Worm (Caenorhabditis elegans) whole organism, L4 larva: ENCODE measurements around the gene rpl-39.
A peak's percentile ranks its signal among the peaks of the same experiment; 100 is the strongest.

Source experiments
- D1046.2 ChIP-seq: fragments of 200-800 bp; sonication (Bioruptor generic); IDR thresholded peaks from 2 replicates; pipeline ENCODE4 v1.3.6; 2022; ENCODE audit warnings: missing genetic modification characterization, missing compliant biosample characterization
- F10B5.3 ChIP-seq: sonication (generic microtip); optimal IDR thresholded peaks from 2 replicates; lab custom pipeline; 2016; ENCODE audit warnings: mild to moderate bottlenecking, missing genetic modification characterization, missing compliant biosample characterization
- F26F4.8 ChIP-seq: fragments of 200-800 bp; sonication (Bioruptor generic); conservative IDR thresholded peaks from 2 replicates; pipeline ENCODE4 v1.3.6; 2022; ENCODE audit warnings: missing genetic modification characterization, missing compliant biosample characterization
- F37D6.2 ChIP-seq: sonication (generic microtip); optimal IDR thresholded peaks from 2 replicates; lab custom pipeline; 2016; ENCODE audit warnings: mild to moderate bottlenecking, missing genetic modification characterization, missing compliant biosample characterization
- F44E2.7 ChIP-seq: fragments of 200-800 bp; sonication (Bioruptor generic); IDR thresholded peaks from 2 replicates; pipeline ENCODE4 v2.1.2; 2022; ENCODE audit warnings: missing genetic modification characterization, missing compliant biosample characterization
- Y105C5A.15 ChIP-seq: fragments of 200-800 bp; sonication (Bioruptor generic); IDR thresholded peaks from 2 replicates; pipeline ENCODE4 v1.3.6; 2022; ENCODE audit warnings: missing genetic modification characterization, missing compliant biosample characterization
- ZK337.2 ChIP-seq: fragments of 200-800 bp; sonication (Bioruptor generic); IDR thresholded peaks from 2 replicates; pipeline ENCODE4 v1.3.6; 2022; ENCODE audit warnings: missing genetic modification reagents, missing genetic modification characterization, missing compliant biosample characterization
- aha-1 ChIP-seq: fragments of 150-350 bp; peaks from one replicate; lab custom pipeline; 2014; ENCODE audit warnings: missing biosample characterization, missing genetic modification characterization
- aly-2 ChIP-seq: sonication (generic microtip); optimal IDR thresholded peaks from 2 replicates; lab custom pipeline; 2018; ENCODE audit warnings: missing biosample characterization, missing genetic modification characterization
- ama-1 ChIP-seq: fragments of 150-350 bp; optimal IDR thresholded peaks from 2 replicates; lab custom pipeline; 2014; ENCODE audit warnings: inconsistent platforms, mixed read lengths
- arid-1 ChIP-seq: fragments of 200-800 bp; sonication (Bioruptor generic); conservative IDR thresholded peaks from 2 replicates; pipeline ENCODE4 v1.3.6; 2022; ENCODE audit warnings: missing genetic modification reagents, missing genetic modification characterization, missing compliant biosample characterization
- attf-4 ChIP-seq: sonication (generic microtip); optimal IDR thresholded peaks from 3 replicates; lab custom pipeline; 2017; ENCODE audit warnings: missing biosample characterization, missing genetic modification characterization
- ceh-44 ChIP-seq: fragments of 200-800 bp; sonication (Bioruptor generic); IDR thresholded peaks from 2 replicates; pipeline ENCODE4 v1.3.6; 2022; ENCODE audit warnings: missing genetic modification reagents, missing genetic modification characterization, missing compliant biosample characterization
- ces-1 ChIP-seq: fragments of 150-350 bp; sonication (generic microtip); optimal IDR thresholded peaks from 4 replicates; lab custom pipeline; 2014; ENCODE audit warnings: missing biosample characterization, missing genetic modification reagents, missing genetic modification characterization
- daf-19 ChIP-seq: fragments of 200-800 bp; sonication (Bioruptor generic); conservative IDR thresholded peaks from 2 replicates; pipeline ENCODE4 v1.3.6; 2022; ENCODE audit warnings: missing genetic modification characterization, missing compliant biosample characterization
- dmd-8 ChIP-seq: fragments of 200-800 bp; sonication (Bioruptor generic); IDR thresholded peaks from 2 replicates; pipeline ENCODE4 v1.3.6; 2022; ENCODE audit warnings: missing genetic modification characterization, missing compliant biosample characterization
- dmd-9 ChIP-seq: fragments of 200-800 bp; sonication (Bioruptor generic); IDR thresholded peaks from 2 replicates; pipeline ENCODE4 v1.3.6; 2022; ENCODE audit warnings: missing genetic modification reagents, missing genetic modification characterization, missing compliant biosample characterization
- hif-1 ChIP-seq, 2 experiments: sonication (generic microtip); optimal IDR thresholded peaks; 2 replicates each; lab custom pipeline; 2016 to 2017; ENCODE audit warnings: missing compliant biosample characterization in 2 of 2, missing genetic modification characterization in 2 of 2, missing genetic modification reagents in 2 of 2, missing genotype in 2 of 2, mild to moderate bottlenecking in 1 of 2
- hlh-11 ChIP-seq: fragments of 200-800 bp; sonication (Bioruptor generic); optimal IDR thresholded peaks from 2 replicates; lab custom pipeline; 2018; ENCODE audit warnings: mild to moderate bottlenecking, missing genetic modification characterization, missing compliant biosample characterization
- lin-15B ChIP-seq: fragments of 150-350 bp; sonication (generic microtip); optimal IDR thresholded peaks from 3 replicates; lab custom pipeline; 2014; ENCODE audit warnings: missing biosample characterization, missing genetic modification characterization
- lsy-2 ChIP-seq, 2 experiments: fragments of 150-350 bp in 1 of 2; sonication (generic microtip) in 1 of 2; optimal IDR thresholded peaks; 2 replicates each; lab custom pipeline; 2014 to 2017; ENCODE audit warnings: missing biosample characterization in 2 of 2, missing genetic modification characterization in 2 of 2
- mep-1 ChIP-seq: fragments of 150-350 bp; sonication (generic microtip); optimal IDR thresholded peaks from 3 replicates; lab custom pipeline; 2014; ENCODE audit warnings: missing biosample characterization, missing genetic modification characterization
- mxl-2 ChIP-seq: fragments of 200-800 bp; sonication (Bioruptor generic); conservative IDR thresholded peaks from 2 replicates; pipeline ENCODE4 v1.3.6; 2022; ENCODE audit warnings: missing genetic modification reagents, missing genetic modification characterization, missing compliant biosample characterization
- mxl-3 ChIP-seq: fragments of 200-800 bp; sonication (Bioruptor generic); optimal IDR thresholded peaks from 2 replicates; lab custom pipeline; 2018; ENCODE audit warnings: mild to moderate bottlenecking, missing genetic modification characterization, missing compliant biosample characterization
- nhr-41 ChIP-seq: fragments of 200-800 bp; sonication (Bioruptor generic); IDR thresholded peaks from 2 replicates; pipeline ENCODE4 v1.3.6; 2022; ENCODE audit warnings: missing genetic modification reagents, missing genetic modification characterization, missing compliant biosample characterization
- nhr-42 ChIP-seq: fragments of 200-800 bp; sonication (Bioruptor generic); IDR thresholded peaks from 2 replicates; pipeline ENCODE4 v1.3.6; 2022; ENCODE audit warnings: missing genetic modification characterization, missing compliant biosample characterization
- nhr-48 ChIP-seq: sonication (generic microtip); optimal IDR thresholded peaks from 2 replicates; lab custom pipeline; 2016; ENCODE audit warnings: mild to moderate bottlenecking, missing genetic modification characterization, missing compliant biosample characterization
- nhr-6 ChIP-seq: fragments of 150-350 bp; optimal IDR thresholded peaks from 2 replicates; lab custom pipeline; 2014; ENCODE audit warnings: missing biosample characterization, missing genetic modification characterization
- pha-4 ChIP-seq, 2 experiments: fragments of 150-350 bp in 1 of 2; fragments of 200-800 bp in 1 of 2; sonication (Bioruptor generic) in 1 of 2; IDR thresholded peaks in 1 of 2; optimal IDR thresholded peaks in 1 of 2; 2 replicates each; pipeline versions ENCODE4 v1.3.6 to Lab custom; 2014 to 2022; ENCODE audit warnings: missing genetic modification characterization in 2 of 2, missing genetic modification reagents in 2 of 2, missing biosample characterization in 1 of 2, missing compliant biosample characterization in 1 of 2
- php-3 ChIP-seq: fragments of 200-800 bp; sonication (Bioruptor generic); IDR thresholded peaks from 2 replicates; pipeline ENCODE4 v1.3.6; 2022; ENCODE audit warnings: missing genetic modification reagents, missing genetic modification characterization, missing compliant biosample characterization
- rbr-2 ChIP-seq: sonication (generic microtip); optimal IDR thresholded peaks from 2 replicates; lab custom pipeline; 2016; ENCODE audit warnings: missing genotype, missing genetic modification characterization, missing compliant biosample characterization
- saeg-2 ChIP-seq: fragments of 200-800 bp; sonication (Bioruptor generic); IDR thresholded peaks from 2 replicates; pipeline ENCODE4 v1.3.6; 2022; ENCODE audit warnings: missing genetic modification reagents, missing genetic modification characterization, missing compliant biosample characterization
- sdz-12 ChIP-seq: fragments of 200-800 bp; sonication (Bioruptor generic); optimal IDR thresholded peaks from 2 replicates; lab custom pipeline; 2018; ENCODE audit warnings: mild to moderate bottlenecking, missing genetic modification characterization, missing compliant biosample characterization
- skn-1 ChIP-seq: fragments of 150-350 bp; optimal IDR thresholded peaks from 2 replicates; lab custom pipeline; 2014; ENCODE audit warnings: missing biosample characterization, missing genetic modification characterization
- spr-1 ChIP-seq: sonication (generic microtip); optimal IDR thresholded peaks from 2 replicates; lab custom pipeline; 2016; ENCODE audit warnings: mild to moderate bottlenecking, missing genetic modification characterization, missing compliant biosample characterization
- tag-97 ChIP-seq: fragments of 200-800 bp; sonication (Bioruptor generic); IDR thresholded peaks from 2 replicates; pipeline ENCODE4 v1.3.6; 2022; ENCODE audit warnings: missing genetic modification characterization, missing compliant biosample characterization
- unc-62 ChIP-seq, 3 experiments: fragments of 150-350 bp in 1 of 3; sonication (generic microtip); optimal IDR thresholded peaks in 2 of 3; peaks in 1 of 3; 1 replicate in 1 of 3; 2 replicates in 2 of 3; lab custom pipeline; 2014 to 2017; ENCODE audit warnings: missing biosample characterization in 3 of 3, missing genetic modification characterization in 3 of 3, missing genetic modification reagents in 3 of 3, missing genotype in 1 of 3
- zip-11 ChIP-seq: fragments of 200-800 bp; sonication (Bioruptor generic); IDR thresholded peaks from 2 replicates; pipeline ENCODE4 v1.3.6; 2022; ENCODE audit warnings: missing genetic modification characterization, missing compliant biosample characterization

Gene rpl-39

ce11 chrV:7809320-7810256 lies 33.7 kb upstream of the rpl-39 start, which contains the start of gene ZK742.3 (continued):
- TF ChIP-seq zip-11 (GFP tag; lab: Robert Waterston, UW) (no peak), ces-1 (GFP tag; lab: Kevin White, UChicago) (no peak), F26F4.8 (GFP tag; lab: Robert Waterston, UW) (no peak), ceh-44 (GFP tag; lab: Robert Waterston, UW) (no peak), mxl-3 (GFP tag; lab: Kevin White, UChicago) (no peak), hlh-11 (tag; lab: Kevin White, UChicago) (peak; percentile 39), arid-1 (GFP tag; lab: Robert Waterston, UW) (no peak), unc-62 (GFP tag; optimal IDR thresholded peaks at IDR 0.05 in 1 of 2; lab: Kevin White, UChicago) (no peak), unc-62 (tag; optimal IDR thresholded peaks at IDR 0.05; lab: Kevin White, UChicago) (no peak), pha-4 (GFP tag; IDR thresholded peaks at IDR 0.05; lab: Robert Waterston, UW) (no peak), pha-4 (tag; optimal IDR thresholded peaks at IDR 0.05; lab: Kevin White, UChicago) (no peak), dmd-8 (GFP tag; lab: Robert Waterston, UW) (no peak), sdz-12 (GFP tag; lab: Kevin White, UChicago) (no peak), spr-1 (tag; lab: Kevin White, UChicago) (no peak)

DNA sequence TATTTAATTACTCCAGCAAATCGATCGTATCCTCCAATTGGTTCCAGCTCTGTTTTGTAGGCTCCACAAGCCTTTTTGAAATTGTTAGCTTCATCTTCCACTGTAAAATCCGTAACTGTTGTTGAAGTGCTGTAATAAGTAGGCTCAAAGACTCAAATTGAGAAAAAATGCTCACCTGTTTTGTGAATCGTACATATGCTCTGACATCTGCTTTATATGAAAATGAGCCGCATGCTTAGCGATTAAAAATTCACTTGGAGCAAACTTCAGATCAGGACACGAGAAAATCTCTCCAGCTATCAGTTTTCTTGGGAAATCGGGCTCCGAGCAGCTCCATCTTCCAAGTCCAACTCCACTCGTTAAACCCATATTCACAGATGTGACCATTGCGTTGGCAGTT lies 32.6 kb upstream of the rpl-39 start:
- TF ChIP-seq unc-62 (GFP tag; optimal IDR thresholded peaks at IDR 0.05 in 1 of 2; lab: Kevin White, UChicago) (peak in 1 of 2 experiments; percentile 77), unc-62 (tag; optimal IDR thresholded peaks at IDR 0.05; lab: Kevin White, UChicago) (no peak), nhr-42 (GFP tag; lab: Robert Waterston, UW) (no peak)

DNA sequence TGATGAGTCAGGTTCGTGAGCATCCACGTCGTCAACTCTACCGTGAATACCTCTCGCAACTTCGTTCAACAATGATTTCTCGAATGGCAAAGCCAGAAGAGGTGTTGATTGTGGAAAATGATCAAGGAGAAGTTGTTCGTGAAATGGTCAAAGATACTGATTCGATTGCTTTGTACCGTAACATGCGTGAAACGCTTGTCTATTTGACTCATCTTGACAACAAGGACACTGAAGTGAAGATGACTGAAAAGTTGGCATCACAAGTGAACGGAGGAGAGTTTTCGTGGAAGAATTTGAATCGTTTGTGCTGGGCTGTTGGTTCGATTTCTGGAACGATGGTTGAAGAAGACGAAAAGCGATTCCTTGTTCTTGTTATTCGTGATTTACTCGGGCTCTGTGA lies 30.8 kb upstream of the rpl-39 start:
- no peak for TF ChIP-seq dmd-9 (GFP tag; lab: Robert Waterston, UW)
- TF ChIP-seq php-3 (GFP tag; lab: Robert Waterston, UW): no peak
- TF ChIP-seq aha-1 (tag; lab: Kevin White, UChicago): peak; percentile 84
- TF ChIP-seq F37D6.2 (tag; lab: Kevin White, UChicago): no peak
- TF ChIP-seq unc-62 (GFP tag; optimal IDR thresholded peaks at IDR 0.05 in 1 of 2; lab: Kevin White, UChicago): peak in 1 of 2 experiments; percentile 66
- TF ChIP-seq unc-62 (tag; optimal IDR thresholded peaks at IDR 0.05; lab: Kevin White, UChicago): no peak
- TF ChIP-seq mxl-2 (GFP tag; lab: Robert Waterston, UW): no peak

DNA sequence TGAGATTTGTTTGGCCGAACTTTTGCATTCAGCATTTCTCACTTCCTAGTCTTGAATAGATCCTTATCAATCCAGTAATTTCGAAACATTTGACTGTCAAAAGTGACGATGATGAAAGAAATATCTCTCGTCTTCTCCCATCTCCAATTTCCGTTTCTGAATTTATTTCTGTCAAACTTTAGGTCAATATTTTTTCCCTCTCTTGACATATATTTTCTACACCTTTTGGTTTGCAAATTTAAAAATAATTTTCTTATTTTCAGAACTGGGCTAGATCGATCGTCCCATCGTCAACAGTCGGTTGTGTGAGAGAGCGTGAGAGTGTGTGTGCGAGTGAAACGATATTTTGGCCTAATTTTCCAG lies 28.9 kb upstream of the rpl-39 start, which contains the start of gene xpo-1:
Gene xpo-1 (plus strand): TSS at position 264 of the 363 bp plus-strand sequence.
- TF ChIP-seq hif-1 (tag; optimal IDR thresholded peaks at IDR 0.05; lab: Kevin White, UChicago) (no peak), tag-97 (GFP tag; lab: Robert Waterston, UW) (no peak), nhr-48 (tag; lab: Kevin White, UChicago) (no peak), saeg-2 (GFP tag; lab: Robert Waterston, UW) (no peak), lsy-2 (tag; optimal IDR thresholded peaks at IDR 0.05; lab: Kevin White, UChicago) (no peak), zip-11 (GFP tag; lab: Robert Waterston, UW) (no peak)
- TF ChIP-seq, all 104 proteins: peak for 0

ce11 chrV:7804064-7804800 lies 28.4 kb upstream of the rpl-39 start, which contains the start of gene uvs-1:
Gene uvs-1, minus strand, starts transcription at chrV:7804208.
- TF ChIP-seq skn-1 (tag; lab: Kevin White, UChicago) (no peak), ZK337.2 (no peak), Y105C5A.15 (GFP tag; lab: Robert Waterston, UW) (no peak), rbr-2 (tag; lab: Kevin White, UChicago) (no peak), nhr-42 (GFP tag; lab: Robert Waterston, UW) (no peak), nhr-6 (no peak), D1046.2 (no peak), lin-15B (no peak), attf-4 (no peak), hlh-11 (tag; lab: Kevin White, UChicago) (peak; percentile 51), saeg-2 (GFP tag; lab: Robert Waterston, UW) (no peak), nhr-41 (no peak), aly-2 (tag; lab: Kevin White, UChicago) (no peak), ama-1 (lab: Kevin White, UChicago) (no peak), F44E2.7 (GFP tag; lab: Robert Waterston, UW) (no peak), mxl-2 (GFP tag; lab: Robert Waterston, UW) (no peak), F10B5.3 (tag; lab: Kevin White, UChicago) (no peak), daf-19 (GFP tag; lab: Robert Waterston, UW) (no peak), mep-1 (tag; lab: Kevin White, UChicago) (peak; percentile 8)
